Worm (Caenorhabditis elegans): ENCODE measurements around the gene K04C2.5.

K04C2.5 gene

ce11 chrIII:6857390-6857848 is 34.0 kb downstream of the K04C2.5 start:
- no peak for TF ChIP-seq unc-62 (GFP tag; optimal IDR thresholded peaks at IDR 0.05)

- TF ChIP-seq unc-62 (GFP tag; optimal IDR thresholded peaks at IDR 0.05), result no peak
These were observed 34.8 kb downstream of the K04C2.5 start, which contains the start of gene zak-1 for ce11 chrIII:6856709-6857108. Gene zak-1, minus strand, starts transcription at chrIII:6856809.

DNA sequence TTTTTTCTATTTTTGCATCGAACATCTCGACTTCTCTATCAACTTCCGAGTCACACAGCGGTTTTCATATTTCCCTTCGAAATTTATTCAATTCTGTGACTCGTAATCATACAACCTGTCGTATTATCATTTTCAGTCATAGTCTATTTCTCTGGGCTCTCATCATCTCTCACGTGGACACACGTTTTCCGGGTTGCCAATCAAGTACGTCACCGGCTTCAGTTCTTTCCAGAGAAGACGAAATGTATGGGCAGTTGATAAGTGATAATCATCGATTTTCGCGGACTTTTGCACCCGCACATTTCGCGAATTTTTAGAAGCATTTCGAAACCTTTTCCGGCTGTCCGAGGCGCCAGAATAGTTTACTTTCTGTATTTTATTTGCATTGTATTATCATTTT is 41.2 kb downstream of the K04C2.5 start, which contains the start of gene srv-1:
Gene srv-1, plus strand, starts transcription at position 131 of the 400 bp plus-strand sequence.
- no peak for TF ChIP-seq unc-62 (GFP tag; optimal IDR thresholded peaks at IDR 0.05)

DNA sequence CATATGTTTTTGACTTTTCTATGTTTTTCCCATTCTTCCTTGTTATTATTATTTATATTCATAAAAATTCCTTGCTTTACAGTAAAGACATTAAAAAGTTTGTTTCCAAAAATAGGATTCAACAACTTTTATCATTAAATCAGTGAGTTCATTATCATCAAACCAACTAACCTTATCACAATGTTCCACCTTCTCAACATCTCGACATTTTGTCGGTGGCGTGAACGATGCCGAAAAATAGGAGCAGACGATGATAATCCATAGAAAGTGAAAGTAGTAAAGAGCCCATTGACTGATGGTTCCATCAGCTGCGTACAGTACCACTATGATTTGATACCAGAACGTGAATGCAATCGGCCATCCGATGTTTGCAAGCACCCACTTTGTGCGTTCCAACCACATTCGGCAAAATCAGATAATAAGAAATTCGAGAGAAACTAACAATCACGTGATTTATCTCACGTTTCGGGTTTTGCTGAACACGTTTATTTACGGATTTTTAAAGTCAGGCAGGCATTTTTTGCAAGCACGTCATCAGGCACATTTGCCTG is 42.7 kb downstream of the K04C2.5 start, which contains the start of gene dhhc-5:
Gene dhhc-5, minus strand, starts transcription at position 406 of the 551 bp plus-strand sequence.
- TF ChIP-seq unc-62 (GFP tag; optimal IDR thresholded peaks at IDR 0.05), result no peak
